Worm (Caenorhabditis elegans) whole organism, late embryonic: Measurements from ENCODE around the gene F01F1.2.

Experiments used
- ahr-1 ChIP-seq: sonication (generic microtip); optimal IDR thresholded peaks from 2 replicates; lab custom pipeline; 2016; ENCODE audit warnings: missing genetic modification characterization, missing compliant biosample characterization
- ceh-14 ChIP-seq: sonication (generic microtip); optimal IDR thresholded peaks from 2 replicates; lab custom pipeline; 2016; ENCODE audit warnings: missing genotype, missing genetic modification characterization, missing compliant biosample characterization
- ceh-30 ChIP-seq: fragments of 150-350 bp; optimal IDR thresholded peaks from 2 replicates; lab custom pipeline; 2014; ENCODE audit warnings: missing biosample characterization, missing genetic modification characterization
- ceh-31 ChIP-seq: sonication (generic microtip); optimal IDR thresholded peaks from 2 replicates; lab custom pipeline; 2016; ENCODE audit warnings: missing genetic modification characterization, missing compliant biosample characterization
- ceh-34 ChIP-seq: sonication (generic microtip); optimal IDR thresholded peaks from 2 replicates; lab custom pipeline; 2016; ENCODE audit warnings: mild to moderate bottlenecking, missing genetic modification characterization, missing compliant biosample characterization
- elt-2 ChIP-seq: sonication (generic microtip); optimal IDR thresholded peaks from 2 replicates; lab custom pipeline; 2016; ENCODE audit warnings: missing genetic modification reagents, missing genetic modification characterization, missing compliant biosample characterization
- hlh-30 ChIP-seq: sonication (generic microtip); optimal IDR thresholded peaks from 2 replicates; lab custom pipeline; 2017; ENCODE audit warnings: antibody characterized with exemption, missing genetic modification characterization, missing compliant biosample characterization; ENCODE audit not compliant: insufficient read depth
- hlh-6 ChIP-seq: sonication (generic microtip); optimal IDR thresholded peaks from 2 replicates; lab custom pipeline; 2016; ENCODE audit warnings: missing genotype, missing genetic modification characterization, missing compliant biosample characterization
- npax-4 ChIP-seq: sonication (generic microtip); optimal IDR thresholded peaks from 2 replicates; lab custom pipeline; 2016; ENCODE audit warnings: missing genetic modification characterization, missing compliant biosample characterization
- odd-2 ChIP-seq: sonication (generic microtip); optimal IDR thresholded peaks from 2 replicates; lab custom pipeline; 2017; ENCODE audit warnings: antibody characterized with exemption, mild to moderate bottlenecking, missing genetic modification characterization, missing compliant biosample characterization
- unc-42 ChIP-seq: sonication (generic microtip); optimal IDR thresholded peaks from 2 replicates; lab custom pipeline; 2016; ENCODE audit warnings: missing genotype, missing genetic modification characterization, missing compliant biosample characterization
- unc-55 ChIP-seq: sonication (generic microtip); optimal IDR thresholded peaks from 2 replicates; lab custom pipeline; 2017; ENCODE audit warnings: missing biosample characterization, missing genetic modification reagents, missing genetic modification characterization
- ztf-16 ChIP-seq: sonication (generic microtip); optimal IDR thresholded peaks from 2 replicates; lab custom pipeline; 2017; ENCODE audit warnings: missing genetic modification characterization, missing compliant biosample characterization

The F01F1.2 gene

DNA sequence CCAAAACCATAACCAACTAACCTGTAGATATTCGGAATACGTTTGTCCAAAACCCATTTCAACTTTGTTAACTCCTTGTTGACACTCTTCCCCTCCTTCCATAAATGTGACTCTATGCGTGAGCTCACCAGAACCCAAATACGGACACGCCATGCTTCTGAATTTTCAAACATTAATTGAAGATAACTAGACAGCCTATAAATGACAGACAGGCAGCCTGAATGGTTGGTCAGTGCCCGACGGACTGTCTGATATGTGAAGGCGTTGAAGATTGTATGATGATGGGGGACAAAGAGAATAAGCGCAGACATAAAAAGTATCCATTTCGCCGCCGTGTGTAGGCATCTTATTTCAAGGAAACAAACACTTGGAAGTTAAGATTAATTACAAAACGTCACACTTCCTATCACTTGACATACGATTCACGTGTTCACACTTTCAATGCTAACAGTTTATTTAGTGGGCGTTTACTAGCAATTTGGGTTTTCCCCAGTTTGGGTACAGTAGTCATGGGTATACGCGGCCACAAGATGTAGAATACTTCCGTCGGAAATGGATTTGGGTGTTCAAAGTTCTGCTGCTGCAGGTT lies 41.5 kb downstream of the F01F1.2 start, which contains the start of the genes tdo-2 and C28H8.2:
tdo-2 (minus strand) TSS at position 157 of the 589 bp plus-strand sequence.
C28H8.2 (plus strand) TSS at position 524 of the 589 bp plus-strand sequence.
- no peak for TF ChIP-seq odd-2 (tag; lab: Kevin White, UChicago)

DNA sequence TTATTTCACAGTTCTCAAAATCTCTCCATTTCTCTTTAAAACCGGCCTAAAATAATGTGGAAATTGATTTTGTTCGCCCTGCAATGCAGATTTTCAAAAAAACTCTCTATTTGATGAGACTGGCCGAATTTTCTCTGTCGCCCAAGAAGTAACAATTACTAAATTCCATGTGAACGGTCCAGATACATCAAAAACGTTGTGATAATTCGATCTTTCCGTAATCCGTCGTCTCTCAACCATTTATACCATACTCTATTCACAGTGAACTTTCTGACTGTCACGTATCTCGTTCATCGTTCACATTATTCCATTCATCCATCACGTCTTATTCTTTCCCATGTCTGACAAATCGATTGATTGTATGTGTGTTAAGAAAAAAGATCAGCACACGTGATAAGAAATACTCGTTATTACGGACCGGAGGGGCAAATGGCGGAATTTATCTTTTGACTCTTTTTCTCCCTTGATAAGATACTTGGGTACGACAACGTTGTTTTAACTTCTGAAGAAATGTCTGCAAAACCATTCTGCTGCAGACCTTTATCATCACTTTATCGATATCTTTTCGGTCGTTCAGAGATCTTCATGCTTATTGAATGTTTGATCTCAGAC lies 42.8 kb downstream of the F01F1.2 start:
- no peak for TF ChIP-seq ceh-14 (tag; lab: Kevin White, UChicago)
- TF ChIP-seq elt-2 (tag; lab: Kevin White, UChicago), result peak; percentile 14

DNA sequence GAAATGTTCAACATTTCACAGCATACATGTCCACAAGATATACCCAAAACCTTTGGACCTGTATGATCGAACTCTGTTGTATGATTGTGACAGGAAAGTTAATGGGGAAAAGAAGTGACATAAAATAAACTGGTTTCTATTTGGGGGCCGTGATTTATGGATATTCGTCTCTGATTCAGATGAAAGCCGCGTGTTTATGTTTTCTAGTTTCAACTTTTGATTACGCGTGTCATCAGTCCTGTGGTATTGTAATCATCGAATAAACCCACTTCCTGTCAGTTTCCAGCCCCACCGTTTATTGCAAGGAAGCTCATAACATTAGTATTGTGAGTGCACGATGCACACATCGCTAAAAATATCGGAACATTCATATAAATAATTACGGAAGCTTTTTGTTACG lies 43.9 kb downstream of the F01F1.2 start:
- no peak for TF ChIP-seq unc-55 (GFP tag; lab: Kevin White, UChicago)
- TF ChIP-seq ztf-16 (tag; lab: Kevin White, UChicago), result no peak
- TF ChIP-seq npax-4 (tag; lab: Kevin White, UChicago), result no peak
- no peak for TF ChIP-seq hlh-30 (tag; lab: Kevin White, UChicago)
- no peak for TF ChIP-seq ceh-34
- no peak for TF ChIP-seq ahr-1 (tag; lab: Kevin White, UChicago)
- no peak for TF ChIP-seq ceh-30 (tag; lab: Kevin White, UChicago)
- no peak for TF ChIP-seq hlh-6 (tag; lab: Kevin White, UChicago)

DNA sequence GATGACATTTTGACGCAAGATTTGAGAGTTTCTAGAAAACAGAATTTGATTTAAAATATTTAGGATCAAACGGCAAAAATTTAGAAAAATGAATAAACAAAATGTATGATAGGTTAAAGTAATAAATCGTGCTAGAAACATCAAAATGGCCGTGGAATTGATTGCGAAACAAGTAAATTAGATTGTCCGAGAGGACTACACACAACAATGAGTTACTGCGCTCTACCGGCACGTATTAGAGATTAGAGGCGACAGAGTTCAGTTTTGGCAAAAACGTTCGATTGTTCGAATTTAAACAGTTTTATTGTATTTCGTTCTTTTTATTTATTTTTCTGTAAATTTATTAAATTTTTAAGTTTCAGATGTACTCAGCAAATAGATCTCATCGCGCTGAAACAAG lies 47.4 kb downstream of the F01F1.2 start, which contains the start of the genes dnc-2 and bcl-7:
dnc-2 (minus strand) TSS at position 33 of the 400 bp plus-strand sequence.
bcl-7 (plus strand) TSS at position 363 of the 400 bp plus-strand sequence.
- no peak for TF ChIP-seq ceh-31 (tag; lab: Kevin White, UChicago)
- TF ChIP-seq unc-42 (tag; lab: Kevin White, UChicago), result peak; percentile 26
- TF ChIP-seq, all 69 proteins: peak for 1
